Fruit fly (Drosophila melanogaster) whole organism, embryonic: ENCODE measurements around the gene vir-1.
A peak's percentile ranks its signal among the peaks of the same experiment; 100 is the strongest.

ENCODE experiments used
- B-H2 ChIP-seq: fragments of 200-800 bp; sonication (Bioruptor generic); optimal IDR thresholded peaks from 2 replicates; lab custom pipeline; 2018; ENCODE audit warnings: missing biosample characterization, mild to moderate bottlenecking, missing genetic modification characterization
- BtbVII ChIP-seq: fragments of 200-800 bp; sonication (Bioruptor generic); optimal IDR thresholded peaks from 3 replicates; lab custom pipeline; 2017; ENCODE audit warnings: missing biosample characterization, mild to moderate bottlenecking, missing genetic modification characterization
- CG10147 ChIP-seq: fragments of 200-800 bp; sonication (Bioruptor generic); optimal IDR thresholded peaks from 2 replicates; lab custom pipeline; 2019; ENCODE audit warnings: missing biosample characterization, mild to moderate bottlenecking, missing genetic modification characterization, moderate library complexity
- CG1024 ChIP-seq: fragments of 200-800 bp; sonication (Bioruptor generic); IDR thresholded peaks from 2 replicates; pipeline ENCODE4 v1.3.6; 2022; ENCODE audit warnings: missing biosample characterization, missing genetic modification characterization
- CG13624 ChIP-seq: fragments of 200-800 bp; sonication (Bioruptor generic); optimal IDR thresholded peaks from 2 replicates; lab custom pipeline; 2016; ENCODE audit warnings: missing biosample characterization, missing genetic modification characterization
- CG13775 ChIP-seq: fragments of 200-800 bp; sonication (Bioruptor generic); optimal IDR thresholded peaks from 3 replicates; lab custom pipeline; 2017; ENCODE audit warnings: missing biosample characterization, mild to moderate bottlenecking, missing genetic modification characterization
- CG16863 ChIP-seq: fragments of 200-800 bp; sonication (Bioruptor generic); optimal IDR thresholded peaks from 3 replicates; lab custom pipeline; 2016; ENCODE audit warnings: missing biosample characterization, missing genetic modification characterization
- CG17568 ChIP-seq: fragments of 200-800 bp; sonication (Bioruptor generic); optimal IDR thresholded peaks from 2 replicates; lab custom pipeline; 2018; ENCODE audit warnings: missing biosample characterization, mild to moderate bottlenecking, missing genetic modification characterization, moderate library complexity
- CG2202 ChIP-seq: fragments of 200-800 bp; sonication (Bioruptor generic); optimal IDR thresholded peaks from 2 replicates; lab custom pipeline; 2018; ENCODE audit warnings: missing biosample characterization, mild to moderate bottlenecking, missing genetic modification characterization
- CG6813 ChIP-seq: fragments of 200-800 bp; sonication (Bioruptor generic); optimal IDR thresholded peaks from 2 replicates; lab custom pipeline; 2017; ENCODE audit warnings: missing biosample characterization, missing genetic modification characterization, mild to moderate bottlenecking, moderate library complexity, missing genetic modification reagents
- CG7372 ChIP-seq: fragments of 200-800 bp; sonication (Bioruptor generic); IDR thresholded peaks from 2 replicates; pipeline ENCODE4 v1.3.6; 2022; ENCODE audit warnings: missing biosample characterization, missing genetic modification characterization
- CG7745 ChIP-seq: fragments of 200-800 bp; sonication (Bioruptor generic); optimal IDR thresholded peaks from 2 replicates; lab custom pipeline; 2018; ENCODE audit warnings: missing biosample characterization, mild to moderate bottlenecking, missing genetic modification characterization, moderate library complexity
- CG8290 ChIP-seq, 3 experiments: fragments of 200-800 bp; sonication (Bioruptor generic); optimal IDR thresholded peaks; 2 replicates each; lab custom pipeline; 2016 to 2019; ENCODE audit warnings: missing biosample characterization in 3 of 3, missing genetic modification characterization in 3 of 3, mild to moderate bottlenecking in 2 of 3, moderate library complexity in 1 of 3
- CG8924 ChIP-seq: fragments of 200-800 bp; optimal IDR thresholded peaks from 3 replicates; lab custom pipeline; 2019; ENCODE audit warnings: missing biosample characterization, mild to moderate bottlenecking, missing genetic modification characterization, moderate library complexity
- CG9215 ChIP-seq: fragments of 200-800 bp; sonication (Bioruptor generic); IDR thresholded peaks from 2 replicates; pipeline ENCODE4 v1.3.6; 2022; ENCODE audit warnings: missing biosample characterization, missing genetic modification characterization
- CHES-1-like ChIP-seq: fragments of 200-800 bp; sonication (Bioruptor generic); optimal IDR thresholded peaks from 2 replicates; lab custom pipeline; 2016; ENCODE audit warnings: missing biosample characterization, missing genetic modification characterization
- CTCF ChIP-seq: fragments of 200-800 bp; sonication (Bioruptor generic); optimal IDR thresholded peaks from 2 replicates; lab custom pipeline; 2017; ENCODE audit warnings: missing biosample characterization, mild to moderate bottlenecking, missing genetic modification characterization, moderate library complexity
- Deaf1 ChIP-seq: fragments of 200-800 bp; optimal IDR thresholded peaks from 3 replicates; lab custom pipeline; 2019; ENCODE audit warnings: missing biosample characterization, mild to moderate bottlenecking, missing genetic modification characterization, moderate library complexity
- Dip2 ChIP-seq: fragments of 200-800 bp; sonication (Bioruptor generic); IDR thresholded peaks from 2 replicates; pipeline ENCODE4 v1.3.6; 2022; ENCODE audit warnings: missing biosample characterization, missing genetic modification characterization
- E2f2 ChIP-seq: fragments of 200-800 bp; sonication (Bioruptor generic); IDR thresholded peaks from 2 replicates; pipeline ENCODE4 v1.3.6; 2022; ENCODE audit warnings: missing biosample characterization, missing genetic modification characterization
- Hand ChIP-seq: fragments of 200-800 bp; sonication (Bioruptor generic); optimal IDR thresholded peaks from 2 replicates; lab custom pipeline; 2017; ENCODE audit warnings: mild to moderate bottlenecking, missing biosample characterization, missing genetic modification reagents, missing genetic modification characterization
- HmgD ChIP-seq: fragments of 200-800 bp; sonication (Bioruptor generic); optimal IDR thresholded peaks from 3 replicates; lab custom pipeline; 2016; ENCODE audit warnings: missing biosample characterization, missing genetic modification characterization
- Kr ChIP-seq: fragments of 200-800 bp; sonication (Bioruptor generic); optimal IDR thresholded peaks from 2 replicates; lab custom pipeline; 2017; ENCODE audit warnings: missing biosample characterization, mild to moderate bottlenecking, missing genetic modification characterization
- Oaz ChIP-seq: fragments of 200-800 bp; sonication (Bioruptor generic); IDR thresholded peaks from 2 replicates; pipeline ENCODE4 v1.3.6; 2022; ENCODE audit warnings: missing biosample characterization, missing genetic modification characterization
- Ptx1 ChIP-seq: fragments of 200-800 bp; sonication (Bioruptor generic); IDR thresholded peaks from 2 replicates; pipeline ENCODE4 v1.3.6; 2022; ENCODE audit warnings: missing biosample characterization, missing genetic modification characterization
- Scr ChIP-seq: fragments of 200-800 bp; sonication (Bioruptor generic); IDR thresholded peaks from 2 replicates; pipeline ENCODE4 v1.3.6; 2022; ENCODE audit warnings: missing biosample characterization, missing genetic modification characterization; ENCODE audit not compliant: partially characterized antibody
- Side ChIP-seq: fragments of 200-800 bp; sonication (Bioruptor generic); optimal IDR thresholded peaks from 2 replicates; lab custom pipeline; 2016; ENCODE audit warnings: missing biosample characterization, missing genetic modification characterization
- Sox100B ChIP-seq: fragments of 200-800 bp; sonication (Bioruptor generic); optimal IDR thresholded peaks from 3 replicates; lab custom pipeline; 2018; ENCODE audit warnings: missing biosample characterization, mild to moderate bottlenecking, missing genetic modification characterization
- Usf ChIP-seq: fragments of 200-800 bp; sonication (Bioruptor generic); optimal IDR thresholded peaks from 2 replicates; lab custom pipeline; 2017; ENCODE audit warnings: missing genotype, missing biosample characterization, missing genetic modification characterization
- aop ChIP-seq: fragments of 200-800 bp; sonication (Bioruptor generic); IDR thresholded peaks from 2 replicates; pipeline ENCODE4 v1.3.6; 2022; ENCODE audit warnings: missing biosample characterization, missing genetic modification characterization
- chif ChIP-seq, 2 experiments: fragments of 200-800 bp; sonication (Bioruptor generic); optimal IDR thresholded peaks; 3 replicates each; lab custom pipeline; 2016; ENCODE audit warnings: missing biosample characterization in 2 of 2, missing genetic modification characterization in 2 of 2
- cwo ChIP-seq: fragments of 200-800 bp; sonication (Bioruptor generic); optimal IDR thresholded peaks from 3 replicates; lab custom pipeline; 2017; ENCODE audit warnings: missing biosample characterization, missing genetic modification characterization, mild to moderate bottlenecking, moderate library complexity, missing genetic modification reagents
- dm ChIP-seq: fragments of 200-800 bp; sonication (Bioruptor generic); optimal IDR thresholded peaks from 3 replicates; lab custom pipeline; 2016; ENCODE audit warnings: missing biosample characterization, missing genetic modification characterization
- emc ChIP-seq: fragments of 200-800 bp; sonication (Bioruptor generic); optimal IDR thresholded peaks from 2 replicates; lab custom pipeline; 2016; ENCODE audit warnings: missing biosample characterization, missing genetic modification characterization
- fru ChIP-seq: fragments of >200 bp; optimal IDR thresholded peaks from 2 replicates; lab custom pipeline; 2017
- fu2 ChIP-seq: fragments of 200-800 bp; sonication (Bioruptor generic); optimal IDR thresholded peaks from 2 replicates; lab custom pipeline; 2016; ENCODE audit warnings: missing biosample characterization, missing genetic modification characterization
- gcm ChIP-seq: fragments of 200-800 bp; sonication (Bioruptor generic); optimal IDR thresholded peaks from 2 replicates; lab custom pipeline; 2019; ENCODE audit warnings: missing biosample characterization, mild to moderate bottlenecking, missing genetic modification characterization, moderate library complexity
- gcm2 ChIP-seq: fragments of 200-800 bp; sonication (Bioruptor generic); optimal IDR thresholded peaks from 2 replicates; lab custom pipeline; 2016; ENCODE audit warnings: missing biosample characterization, missing genetic modification characterization
- hb ChIP-seq: fragments of 200-800 bp; sonication (Bioruptor generic); IDR thresholded peaks from 3 replicates; pipeline ENCODE4 v1.3.6; 2022; ENCODE audit warnings: missing biosample characterization, missing genetic modification characterization; ENCODE audit not compliant: partially characterized antibody
- ind ChIP-seq: fragments of 200-800 bp; sonication (Bioruptor generic); optimal IDR thresholded peaks from 3 replicates; lab custom pipeline; 2016; ENCODE audit warnings: missing biosample characterization, missing genetic modification characterization
- klu ChIP-seq: fragments of 200-800 bp; sonication (Bioruptor generic); IDR thresholded peaks from 2 replicates; pipeline ENCODE4 v1.3.6; 2022; ENCODE audit warnings: missing biosample characterization, missing genetic modification characterization
- kni ChIP-seq: fragments of 200-800 bp; sonication (Bioruptor generic); optimal IDR thresholded peaks from 3 replicates; lab custom pipeline; 2017; ENCODE audit warnings: mild to moderate bottlenecking, missing biosample characterization, missing genetic modification reagents, missing genetic modification characterization
- maf-S ChIP-seq: fragments of 200-800 bp; sonication (Bioruptor generic); optimal IDR thresholded peaks from 2 replicates; lab custom pipeline; 2016; ENCODE audit warnings: missing biosample characterization, missing genetic modification characterization
- nmo ChIP-seq: fragments of 200-800 bp; sonication (Bioruptor generic); optimal IDR thresholded peaks from 2 replicates; lab custom pipeline; 2018; ENCODE audit warnings: missing biosample characterization, mild to moderate bottlenecking, missing genetic modification characterization, moderate library complexity
- p53 ChIP-seq: fragments of 200-800 bp; sonication (Bioruptor generic); optimal IDR thresholded peaks from 2 replicates; lab custom pipeline; 2016; ENCODE audit warnings: missing biosample characterization, missing genetic modification characterization
- ro ChIP-seq: fragments of 200-800 bp; sonication (Bioruptor generic); IDR thresholded peaks from 2 replicates; pipeline ENCODE4 v1.3.6; 2022; ENCODE audit warnings: missing biosample characterization, missing genetic modification characterization
- schlank ChIP-seq: fragments of 200-800 bp; sonication (Bioruptor generic); optimal IDR thresholded peaks from 2 replicates; lab custom pipeline; 2018; ENCODE audit warnings: missing biosample characterization, mild to moderate bottlenecking, missing genetic modification characterization
- stc ChIP-seq: fragments of 200-800 bp; sonication (Bioruptor generic); IDR thresholded peaks from 2 replicates; pipeline ENCODE4 v1.3.6; 2022; ENCODE audit warnings: missing biosample characterization, missing genetic modification characterization
- vfl ChIP-seq: fragments of 200-800 bp; sonication (Bioruptor generic); optimal IDR thresholded peaks from 2 replicates; lab custom pipeline; 2016; ENCODE audit warnings: missing biosample characterization, missing genetic modification characterization
- wdn ChIP-seq: fragments of 200-800 bp; sonication (Bioruptor generic); IDR thresholded peaks from 2 replicates; pipeline ENCODE4 v1.3.6; 2022; ENCODE audit warnings: missing biosample characterization, missing genetic modification characterization
- zfh1 ChIP-seq: fragments of 200-800 bp; sonication (Bioruptor generic); IDR thresholded peaks from 3 replicates; pipeline ENCODE4 v1.3.6; 2022; ENCODE audit warnings: missing biosample characterization, missing genetic modification characterization

Gene vir-1

dm6 chr2L:12435976-12436771 is 12.9 kb upstream of the vir-1 start (continued):
- TF ChIP-seq Kr (GFP tag; lab: Kevin White, UChicago) = no peak
- no peak for TF ChIP-seq p53 (GFP tag; lab: Kevin White, UChicago)
- no peak for TF ChIP-seq Dip2
- no peak for TF ChIP-seq Oaz (GFP tag; lab: Robert Waterston, UW)
- no peak for TF ChIP-seq B-H2 (GFP tag; lab: Kevin White, UChicago)
- TF ChIP-seq Ptx1 = no peak
- no peak for TF ChIP-seq emc (GFP tag; lab: Kevin White, UChicago)
- TF ChIP-seq CTCF (GFP tag; lab: Kevin White, UChicago) = no peak
- no peak for TF ChIP-seq hb
- no peak for TF ChIP-seq CG8924
- no peak for TF ChIP-seq zfh1 (GFP tag; lab: Robert Waterston, UW)
- no peak for TF ChIP-seq CG2202 (tag; lab: Kevin White, UChicago)
- no peak for TF ChIP-seq schlank (tag; lab: Kevin White, UChicago)
- TF ChIP-seq BtbVII (GFP tag; lab: Kevin White, UChicago) = no peak
- no peak for TF ChIP-seq CG17568
- TF ChIP-seq dm = peak; percentile 11
- TF ChIP-seq Scr (GFP tag; lab: Robert Waterston, UW) = no peak
- TF ChIP-seq Sox100B (GFP tag; lab: Kevin White, UChicago) = no peak
- TF ChIP-seq CG6813 (GFP tag; lab: Kevin White, UChicago) = no peak
- TF ChIP-seq CG9215 (GFP tag; lab: Robert Waterston, UW) = no peak
- TF ChIP-seq CG16863 (GFP tag; lab: Kevin White, UChicago) = no peak
- TF ChIP-seq fru (lab: Kevin White, UChicago) = no peak
- no peak for TF ChIP-seq CG13775 (GFP tag; lab: Kevin White, UChicago)
- TF ChIP-seq Deaf1 (tag; lab: Kevin White, UChicago) = no peak
- TF ChIP-seq CG8290 (GFP tag; optimal IDR thresholded peaks at IDR 0.05; lab: Kevin White, UChicago) = peak; percentile 6
- peak in 1 of 2 experiments; percentile 44 for TF ChIP-seq CG8290 (tag; optimal IDR thresholded peaks at IDR 0.05; lab: Kevin White, UChicago)
- no peak for TF ChIP-seq kni (GFP tag; lab: Kevin White, UChicago)
- no peak for TF ChIP-seq maf-S (GFP tag; lab: Kevin White, UChicago)
- TF ChIP-seq CHES-1-like (GFP tag; lab: Kevin White, UChicago) = no peak
- TF ChIP-seq Hand = no peak
- TF ChIP-seq vfl (GFP tag; lab: Kevin White, UChicago) = no peak
- TF ChIP-seq stc = no peak
- no peak for TF ChIP-seq wdn (GFP tag; lab: Robert Waterston, UW)
- TF ChIP-seq cwo (GFP tag; lab: Kevin White, UChicago) = peak; percentile 17
- TF ChIP-seq CG1024 = no peak
- TF ChIP-seq klu (GFP tag; lab: Robert Waterston, UW) = no peak
- no peak for TF ChIP-seq CG10147
- no peak for TF ChIP-seq CG7372
- TF ChIP-seq nmo (GFP tag; lab: Kevin White, UChicago) = peak; percentile 6
- no peak for TF ChIP-seq Side (GFP tag; lab: Kevin White, UChicago)
- no peak for TF ChIP-seq CG13624 (GFP tag; lab: Kevin White, UChicago)
- TF ChIP-seq gcm (GFP tag; lab: Kevin White, UChicago) = no peak
- TF ChIP-seq aop (GFP tag; lab: Robert Waterston, UW) = no peak
- TF ChIP-seq fu2 (GFP tag; lab: Kevin White, UChicago) = no peak
- TF ChIP-seq Usf = no peak
- no peak for TF ChIP-seq E2f2
- no peak for TF ChIP-seq ro (GFP tag; lab: Robert Waterston, UW)
- TF ChIP-seq CG7745 (tag; lab: Kevin White, UChicago) = no peak
- TF ChIP-seq HmgD = no peak
- TF ChIP-seq chif (GFP tag; optimal IDR thresholded peaks at IDR 0.05; lab: Kevin White, UChicago) = no peak
- no peak for TF ChIP-seq ind (GFP tag; lab: Kevin White, UChicago)
- no peak for TF ChIP-seq gcm2
